Worm (Caenorhabditis elegans) whole organism, L4 larva: Measurements from ENCODE around the gene nex-4.
"Not testable (repeated sequence)": the region's sequence is repeated elsewhere in the genome, so short reads cannot be mapped to it uniquely, and the experiment has no call there.

Experiments used
- F26F4.8 ChIP-seq: fragments of 200-800 bp; sonication (Bioruptor generic); conservative IDR thresholded peaks from 2 replicates; pipeline ENCODE4 v1.3.6; 2022; ENCODE audit warnings: missing genetic modification characterization, missing compliant biosample characterization
- R02D3.7 ChIP-seq: fragments of 150-350 bp; sonication (generic microtip); optimal IDR thresholded peaks from 3 replicates; lab custom pipeline; 2014; ENCODE audit warnings: missing biosample characterization, missing genetic modification characterization
- T26A8.4 ChIP-seq: fragments of 200-800 bp; sonication (Bioruptor generic); IDR thresholded peaks from 2 replicates; pipeline ENCODE4 v1.3.6; 2022; ENCODE audit warnings: missing genetic modification characterization, missing compliant biosample characterization
- aha-1 ChIP-seq: fragments of 150-350 bp; peaks from one replicate; lab custom pipeline; 2014; ENCODE audit warnings: missing biosample characterization, missing genetic modification characterization
- jun-1 ChIP-seq: fragments of 150-350 bp; optimal IDR thresholded peaks from 2 replicates; lab custom pipeline; 2014; ENCODE audit warnings: missing biosample characterization, missing genetic modification reagents, missing genetic modification characterization
- mdl-1 ChIP-seq, 2 experiments: fragments of 150-350 bp in 1 of 2; sonication (generic microtip) in 1 of 2; optimal IDR thresholded peaks; 2 replicates each; lab custom pipeline; 2014 to 2017; ENCODE audit warnings: missing biosample characterization in 2 of 2, missing genetic modification characterization in 2 of 2
- nhr-28 ChIP-seq: fragments of 150-350 bp; optimal IDR thresholded peaks from 2 replicates; lab custom pipeline; 2014; ENCODE audit warnings: missing biosample characterization, missing genetic modification characterization
- nhr-77 ChIP-seq: fragments of 150-350 bp; optimal IDR thresholded peaks from 2 replicates; lab custom pipeline; 2014; ENCODE audit warnings: missing biosample characterization, missing genetic modification characterization
- unc-62 ChIP-seq, 3 experiments: fragments of 150-350 bp in 1 of 3; sonication (generic microtip); optimal IDR thresholded peaks in 2 of 3; peaks in 1 of 3; 1 replicate in 1 of 3; 2 replicates in 2 of 3; lab custom pipeline; 2014 to 2017; ENCODE audit warnings: missing biosample characterization in 3 of 3, missing genetic modification characterization in 3 of 3, missing genetic modification reagents in 3 of 3, missing genotype in 1 of 3

The nex-4 gene

ce11 chrV:4900020-4900419 is 48.8 kb downstream of the nex-4 start, which contains the start of gene ugt-10:
ugt-10 (minus strand) TSS chrV:4900120.
- peak in 1 of 2 experiments; percentile 75 for TF ChIP-seq unc-62 (GFP tag; optimal IDR thresholded peaks at IDR 0.05 in 1 of 2; lab: Kevin White, UChicago)
- TF ChIP-seq unc-62 (tag; optimal IDR thresholded peaks at IDR 0.05; lab: Kevin White, UChicago) = not testable (repeated sequence)

- TF ChIP-seq jun-1 (tag; lab: Kevin White, UChicago) (no peak), nhr-28 (tag; lab: Kevin White, UChicago) (peak; percentile 7)
These were observed 49.8 kb downstream of the nex-4 start, which contains the start of gene ugt-67 for ce11 chrV:4901074-4901473. ugt-67 (plus strand) TSS chrV:4901374.

ce11 chrV:4903696-4904095 is 52.5 kb downstream of the nex-4 start, which contains the start of gene ugt-8:
ugt-8 (plus strand) TSS chrV:4903930.
- peak; percentile 100 for TF ChIP-seq nhr-28 (tag; lab: Kevin White, UChicago)
- no peak for TF ChIP-seq jun-1 (tag; lab: Kevin White, UChicago)
- TF ChIP-seq aha-1 (tag; lab: Kevin White, UChicago) = no peak
- TF ChIP-seq mdl-1 (tag; optimal IDR thresholded peaks at IDR 0.05; lab: Kevin White, UChicago) = peak in 1 of 2 experiments; percentile 0
- no peak for TF ChIP-seq T26A8.4 (GFP tag; lab: Robert Waterston, UW)
- no peak for TF ChIP-seq nhr-77
- no peak for TF ChIP-seq F26F4.8

ce11 chrV:4905953-4906352 is 54.7 kb downstream of the nex-4 start, which contains the start of gene ugt-14:
ugt-14 (plus strand) TSS chrV:4906253.
- TF ChIP-seq nhr-28 (tag; lab: Kevin White, UChicago) = peak; percentile 88
- no peak for TF ChIP-seq R02D3.7 (tag; lab: Kevin White, UChicago)
